Fruit fly (Drosophila melanogaster) whole organism, embryonic: ENCODE data around the gene CG43255.

Experiments
- ATbp ChIP-seq: fragments of 200-800 bp; sonication (Bioruptor generic); optimal IDR thresholded peaks from 2 replicates; lab custom pipeline; 2017; ENCODE audit warnings: missing biosample characterization, mild to moderate bottlenecking, missing genetic modification characterization, missing genetic modification reagents
- Ada2b ChIP-seq: fragments of 200-800 bp; sonication (Bioruptor generic); IDR thresholded peaks from 2 replicates; pipeline ENCODE4 v1.3.6; 2022; ENCODE audit warnings: missing biosample characterization, missing genetic modification characterization
- Atf-2 ChIP-seq: fragments of 200-800 bp; sonication (Bioruptor generic); optimal IDR thresholded peaks from 2 replicates; lab custom pipeline; 2016; ENCODE audit warnings: missing biosample characterization, missing genetic modification characterization
- Awh ChIP-seq: fragments of 200-800 bp; sonication (Bioruptor generic); IDR thresholded peaks from 2 replicates; pipeline ENCODE4, ENCODE4 v1.3.6; 2022; ENCODE audit warnings: missing biosample characterization, missing genetic modification characterization
- CG12104 ChIP-seq: fragments of 200-800 bp; sonication (Bioruptor generic); optimal IDR thresholded peaks from 3 replicates; lab custom pipeline; 2016; ENCODE audit warnings: missing biosample characterization, missing genetic modification characterization
- CG12942 ChIP-seq: fragments of 200-800 bp; sonication (Bioruptor generic); optimal IDR thresholded peaks from 3 replicates; lab custom pipeline; 2016; ENCODE audit warnings: missing biosample characterization, missing genetic modification characterization
- CG15269 ChIP-seq: fragments of 200-800 bp; sonication (Bioruptor generic); optimal IDR thresholded peaks from 2 replicates; lab custom pipeline; 2018; ENCODE audit warnings: missing biosample characterization, mild to moderate bottlenecking, missing genetic modification characterization, moderate library complexity
- CG16779 ChIP-seq: fragments of 200-800 bp; sonication (Bioruptor generic); IDR thresholded peaks from 2 replicates; pipeline ENCODE4 v1.3.6; 2022; ENCODE audit warnings: missing biosample characterization, missing genetic modification characterization
- CG16813 ChIP-seq: fragments of 200-800 bp; sonication (Bioruptor generic); IDR thresholded peaks from 3 replicates; pipeline ENCODE4 v1.3.6; 2022; ENCODE audit warnings: missing biosample characterization, missing genetic modification characterization; ENCODE audit not compliant: partially characterized antibody
- CG16815 ChIP-seq: fragments of 200-800 bp; sonication (Bioruptor generic); optimal IDR thresholded peaks from 3 replicates; lab custom pipeline; 2017; ENCODE audit warnings: missing biosample characterization, mild to moderate bottlenecking, missing genetic modification characterization
- CG18262 ChIP-seq: fragments of 200-800 bp; optimal IDR thresholded peaks from 3 replicates; lab custom pipeline; 2019; ENCODE audit warnings: missing biosample characterization, mild to moderate bottlenecking, missing genetic modification characterization, moderate library complexity
- CG1832 ChIP-seq: fragments of 200-800 bp; sonication (Bioruptor generic); optimal IDR thresholded peaks from 2 replicates; lab custom pipeline; 2017; ENCODE audit warnings: missing biosample characterization, mild to moderate bottlenecking, missing genetic modification characterization, inconsistent platforms
- CG18476 ChIP-seq: fragments of 200-800 bp; sonication (Bioruptor generic); optimal IDR thresholded peaks from 2 replicates; lab custom pipeline; 2016; ENCODE audit warnings: missing biosample characterization, mild to moderate bottlenecking, missing genetic modification characterization
- CG2202 ChIP-seq: fragments of 200-800 bp; sonication (Bioruptor generic); optimal IDR thresholded peaks from 2 replicates; lab custom pipeline; 2018; ENCODE audit warnings: missing biosample characterization, mild to moderate bottlenecking, missing genetic modification characterization
- CG2889 ChIP-seq: fragments of 200-800 bp; sonication (Bioruptor generic); IDR thresholded peaks from 3 replicates; pipeline ENCODE4 v1.3.6; 2022; ENCODE audit warnings: missing biosample characterization, missing genetic modification characterization
- CG31224 ChIP-seq: fragments of 200-800 bp; sonication (Bioruptor generic); IDR thresholded peaks from 2 replicates; pipeline ENCODE4 v1.3.6; 2022; ENCODE audit warnings: missing biosample characterization, missing genetic modification characterization
- CG33213 ChIP-seq: fragments of 200-800 bp; sonication (Bioruptor generic); optimal IDR thresholded peaks from 3 replicates; lab custom pipeline; 2016; ENCODE audit warnings: missing biosample characterization, missing genetic modification characterization
- CG34224 ChIP-seq: fragments of 200-800 bp; sonication (Bioruptor generic); IDR thresholded peaks from 3 replicates; pipeline ENCODE4 v1.3.6; 2022; ENCODE audit warnings: missing biosample characterization, missing genetic modification characterization; ENCODE audit not compliant: partially characterized antibody
- CG4707 ChIP-seq: fragments of 200-800 bp; sonication (Bioruptor generic); optimal IDR thresholded peaks from 2 replicates; lab custom pipeline; 2018; ENCODE audit warnings: missing biosample characterization, mild to moderate bottlenecking, missing genetic modification characterization, moderate library complexity
- CG4854 ChIP-seq: fragments of 200-800 bp; sonication (Bioruptor generic); optimal IDR thresholded peaks from 2 replicates; lab custom pipeline; 2016; ENCODE audit warnings: missing biosample characterization, missing genetic modification characterization, inconsistent platforms
- CG6175 ChIP-seq: fragments of 200-800 bp; sonication (Bioruptor generic); IDR thresholded peaks from 3 replicates; pipeline ENCODE4 v1.3.6; 2022; ENCODE audit warnings: missing biosample characterization, missing genetic modification characterization
- CG7839 ChIP-seq: fragments of 200-800 bp; sonication (Bioruptor generic); optimal IDR thresholded peaks from 3 replicates; lab custom pipeline; 2018; ENCODE audit warnings: missing biosample characterization, mild to moderate bottlenecking, missing genetic modification characterization, moderate library complexity
- D19B ChIP-seq: fragments of 200-800 bp; sonication (Bioruptor generic); optimal IDR thresholded peaks from 2 replicates; lab custom pipeline; 2017; ENCODE audit warnings: missing biosample characterization, mild to moderate bottlenecking, missing genetic modification characterization
- ERR ChIP-seq: fragments of 200-800 bp; sonication (Bioruptor generic); optimal IDR thresholded peaks from 2 replicates; lab custom pipeline; 2016; ENCODE audit warnings: missing biosample characterization, missing genetic modification characterization
- H15 ChIP-seq: fragments of 200-800 bp; sonication (Bioruptor generic); IDR thresholded peaks from 3 replicates; pipeline ENCODE4 v1.3.6; 2022; ENCODE audit warnings: missing biosample characterization, missing genetic modification characterization
- HLH54F ChIP-seq: fragments of 200-800 bp; sonication (Bioruptor generic); optimal IDR thresholded peaks from 3 replicates; lab custom pipeline; 2016; ENCODE audit warnings: missing biosample characterization, missing genetic modification characterization
- HmgZ ChIP-seq: fragments of 200-800 bp; sonication (Bioruptor generic); optimal IDR thresholded peaks from 2 replicates; lab custom pipeline; 2018; ENCODE audit warnings: missing biosample characterization, mild to moderate bottlenecking, missing genetic modification characterization
- Hr51 ChIP-seq, 2 experiments: fragments of 200-800 bp; sonication (Bioruptor generic); optimal IDR thresholded peaks; 2 replicates in 1 of 2; 3 replicates in 1 of 2; lab custom pipeline; 2016 to 2018; ENCODE audit warnings: missing biosample characterization in 2 of 2, missing genetic modification characterization in 2 of 2, mild to moderate bottlenecking in 1 of 2, moderate library complexity in 1 of 2
- Jarid2 ChIP-seq: fragments of 200-800 bp; sonication (Bioruptor generic); optimal IDR thresholded peaks from 3 replicates; lab custom pipeline; 2017; ENCODE audit warnings: mild to moderate bottlenecking, missing biosample characterization, missing genetic modification reagents, missing genetic modification characterization
- MBD-R2 ChIP-seq: fragments of 200-800 bp; sonication (Bioruptor generic); IDR thresholded peaks from 2 replicates; pipeline ENCODE4 v1.3.6; 2022; ENCODE audit warnings: missing biosample characterization, missing genetic modification characterization
- NC2β ChIP-seq: fragments of 200-800 bp; sonication (Bioruptor generic); optimal IDR thresholded peaks from 2 replicates; lab custom pipeline; 2016; ENCODE audit warnings: missing biosample characterization, missing genetic modification characterization
- YL-1 ChIP-seq: fragments of 200-800 bp; sonication (Bioruptor generic); optimal IDR thresholded peaks from 3 replicates; lab custom pipeline; 2017; ENCODE audit warnings: missing biosample characterization, mild to moderate bottlenecking, missing genetic modification characterization
- bab2 ChIP-seq: fragments of 200-800 bp; sonication (Bioruptor generic); optimal IDR thresholded peaks from 2 replicates; lab custom pipeline; 2016; ENCODE audit warnings: missing biosample characterization, missing genetic modification characterization
- dmrt11E ChIP-seq: fragments of 200-800 bp; sonication (Bioruptor generic); optimal IDR thresholded peaks from 3 replicates; lab custom pipeline; 2018; ENCODE audit warnings: missing biosample characterization, mild to moderate bottlenecking, missing genetic modification characterization, moderate library complexity
- eve ChIP-seq, 2 experiments: fragments of >200 bp; optimal IDR thresholded peaks; 2 replicates each; lab custom pipeline; 2017; ENCODE audit warnings: missing biosample characterization in 2 of 2, missing genetic modification characterization in 2 of 2
- fd96Cb ChIP-seq: fragments of 200-800 bp; sonication (Bioruptor generic); optimal IDR thresholded peaks from 2 replicates; lab custom pipeline; 2018; ENCODE audit warnings: missing biosample characterization, mild to moderate bottlenecking, missing genetic modification characterization, moderate library complexity
- gce ChIP-seq: fragments of 200-800 bp; sonication (Bioruptor generic); IDR thresholded peaks from 3 replicates; pipeline ENCODE4 v1.3.6; 2022; ENCODE audit warnings: missing biosample characterization, missing genetic modification characterization
- her ChIP-seq: fragments of 200-800 bp; sonication (Bioruptor generic); optimal IDR thresholded peaks from 2 replicates; lab custom pipeline; 2016; ENCODE audit warnings: missing biosample characterization, missing genetic modification characterization
- lab ChIP-seq: fragments of 200-800 bp; sonication (Bioruptor generic); optimal IDR thresholded peaks from 3 replicates; lab custom pipeline; 2017; ENCODE audit warnings: missing biosample characterization, missing genetic modification characterization, mild to moderate bottlenecking, moderate library complexity, missing genetic modification reagents
- lola ChIP-seq, 3 experiments: fragments of >200 bp in 2 of 3; fragments of 200-800 bp in 1 of 3; sonication (Bioruptor generic) in 1 of 3; optimal IDR thresholded peaks; 2 replicates each; lab custom pipeline; 2017 to 2019; ENCODE audit warnings: missing biosample characterization in 3 of 3, missing genetic modification characterization in 3 of 3, mild to moderate bottlenecking in 1 of 3, moderate library complexity in 1 of 3
- lov ChIP-seq, 2 experiments: fragments of 200-800 bp in 1 of 2; fragments of >200 bp in 1 of 2; sonication (Bioruptor generic) in 1 of 2; IDR thresholded peaks in 1 of 2; optimal IDR thresholded peaks in 1 of 2; 2 replicates in 1 of 2; 3 replicates in 1 of 2; pipeline versions ENCODE4 v1.3.6 to Lab custom; 2017 to 2022; ENCODE audit warnings: missing biosample characterization in 1 of 2, missing genetic modification characterization in 1 of 2
- mirr ChIP-seq: fragments of 200-800 bp; sonication (Bioruptor generic); optimal IDR thresholded peaks from 3 replicates; lab custom pipeline; 2018; ENCODE audit warnings: missing biosample characterization, mild to moderate bottlenecking, missing genetic modification characterization
- pan ChIP-seq, 4 experiments: fragments of >200 bp in 3 of 4; fragments of 200-800 bp in 1 of 4; sonication (Bioruptor generic) in 1 of 4; optimal IDR thresholded peaks in 3 of 4; IDR thresholded peaks in 1 of 4; 2 replicates each; pipeline versions ENCODE4 v1.3.6 to Lab custom; 2017 to 2022; ENCODE audit warnings: missing biosample characterization in 2 of 4, missing genetic modification characterization in 2 of 4, mixed read lengths in 1 of 4
- pros ChIP-seq: fragments of 200-800 bp; sonication (Bioruptor generic); optimal IDR thresholded peaks from 3 replicates; lab custom pipeline; 2019; ENCODE audit warnings: missing biosample characterization, mild to moderate bottlenecking, missing genetic modification characterization, moderate library complexity
- ranshi ChIP-seq: fragments of 200-800 bp; sonication (Bioruptor generic); IDR thresholded peaks from 2 replicates; pipeline ENCODE4 v1.3.6; 2022; ENCODE audit warnings: missing biosample characterization, missing genetic modification characterization
- slbo ChIP-seq: fragments of 200-800 bp; sonication (Bioruptor generic); IDR thresholded peaks from 2 replicates; pipeline ENCODE4 v1.3.6; 2022; ENCODE audit warnings: missing biosample characterization, missing genetic modification characterization
- vnd ChIP-seq: fragments of 200-800 bp; sonication (Bioruptor generic); IDR thresholded peaks from 3 replicates; pipeline ENCODE4 v1.3.6; 2022; ENCODE audit warnings: missing biosample characterization, missing genetic modification characterization; ENCODE audit not compliant: partially characterized antibody

CG43255 gene

dm6 chrX:8891565-8892276 is 32.0 kb upstream of the CG43255 start (continued):
- peak; percentile 56; the same call in 1 of the 2 replicates for TF ChIP-seq Ada2b (GFP tag; lab: Robert Waterston, UW)
- peak in 1 of 2 experiments; percentile 79 for TF ChIP-seq eve (GFP tag; optimal IDR thresholded peaks at IDR 0.05; lab: Kevin White, UChicago)
- TF ChIP-seq D19B (GFP tag; lab: Kevin White, UChicago): peak; percentile 97
- TF ChIP-seq Atf-2 (GFP tag; lab: Kevin White, UChicago): peak; percentile 13
- TF ChIP-seq ranshi (GFP tag; lab: Robert Waterston, UW): peak; percentile 78
- peak; percentile 57; the same call in 2 of the 3 replicates for TF ChIP-seq CG34224 (GFP tag; lab: Robert Waterston, UW)
- peak; percentile 4 for TF ChIP-seq HLH54F (GFP tag; lab: Kevin White, UChicago)
- no peak for TF ChIP-seq CG4707
- no peak for TF ChIP-seq pan (optimal IDR thresholded peaks at IDR 0.05; lab: Kevin White, UChicago)
- TF ChIP-seq pan (GFP tag; optimal IDR thresholded peaks at IDR 0.05 in 1 of 2, IDR thresholded peaks at IDR 0.05 in 1 of 2): peak in 1 of 2 experiments; percentile 71
- peak; percentile 78 for TF ChIP-seq CG15269 (tag; lab: Kevin White, UChicago)
- TF ChIP-seq lola (GFP tag; optimal IDR thresholded peaks at IDR 0.05; lab: Kevin White, UChicago): peak in 1 of 3 experiments; percentile 50
- peak; percentile 41 for TF ChIP-seq CG16815 (GFP tag; lab: Kevin White, UChicago)
- TF ChIP-seq YL-1 (GFP tag; lab: Kevin White, UChicago): no peak
- peak; percentile 53 for TF ChIP-seq dmrt11E (tag; lab: Kevin White, UChicago)
- TF ChIP-seq slbo: peak; percentile 77
- TF ChIP-seq gce (GFP tag; lab: Robert Waterston, UW): 0 out of 3 replicates have a peak, but pooled peaks have one; percentile 64
- no peak for TF ChIP-seq CG1832
- TF ChIP-seq CG2202 (tag; lab: Kevin White, UChicago): peak; percentile 31
- TF ChIP-seq HmgZ (tag; lab: Kevin White, UChicago): peak; percentile 25
- no peak for TF ChIP-seq CG33213 (GFP tag; lab: Kevin White, UChicago)
- peak; percentile 85 for TF ChIP-seq Jarid2 (GFP tag; lab: Kevin White, UChicago)
- peak; percentile 63 for TF ChIP-seq CG18476 (GFP tag; lab: Kevin White, UChicago)
- no peak for TF ChIP-seq H15 (GFP tag; lab: Robert Waterston, UW)
- peak; percentile 77 for TF ChIP-seq CG18262
- no peak; the same call in 1 of the 2 replicates for TF ChIP-seq MBD-R2 (GFP tag; lab: Robert Waterston, UW)
- TF ChIP-seq lab: peak; percentile 72
- peak; percentile 14 for TF ChIP-seq mirr (GFP tag; lab: Kevin White, UChicago)
- peak; percentile 82 for TF ChIP-seq CG7839 (tag; lab: Kevin White, UChicago)
- TF ChIP-seq NC2β: peak; percentile 17
- peak; percentile 67 for TF ChIP-seq CG12104
- TF ChIP-seq fd96Cb (tag; lab: Kevin White, UChicago): peak; percentile 79
- TF ChIP-seq pros (GFP tag; lab: Kevin White, UChicago): peak; percentile 50
- TF ChIP-seq ERR: peak; percentile 31
- TF ChIP-seq Hr51 (GFP tag; optimal IDR thresholded peaks at IDR 0.05; lab: Kevin White, UChicago): peak; percentile 10 to 86
- TF ChIP-seq lov (optimal IDR thresholded peaks at IDR 0.05; lab: Kevin White, UChicago): no peak
- TF ChIP-seq lov (GFP tag; IDR thresholded peaks at IDR 0.05; lab: Robert Waterston, UW): no peak
- TF ChIP-seq CG16779: no peak
- TF ChIP-seq bab2 (GFP tag; lab: Kevin White, UChicago): peak; percentile 55
- TF ChIP-seq CG2889 (GFP tag; lab: Robert Waterston, UW): no peak; the same call in 2 of the 3 replicates
- TF ChIP-seq vnd (GFP tag; lab: Robert Waterston, UW): no peak
- TF ChIP-seq CG12942 (GFP tag; lab: Kevin White, UChicago): peak; percentile 63
- peak; percentile 43; the same call in 1 of the 2 replicates for TF ChIP-seq Awh (GFP tag; lab: Robert Waterston, UW)
- peak; percentile 66 for TF ChIP-seq CG31224 (GFP tag; lab: Robert Waterston, UW)
- TF ChIP-seq her (GFP tag; lab: Kevin White, UChicago): peak; percentile 43
- no peak for TF ChIP-seq CG6175
- peak; percentile 63 for TF ChIP-seq CG4854 (GFP tag; lab: Kevin White, UChicago)
- no peak for TF ChIP-seq CG16813 (GFP tag; lab: Robert Waterston, UW)
- TF ChIP-seq ATbp: peak; percentile 64
